Fruit fly (Drosophila melanogaster): ENCODE results near the gene ctrip.

ctrip gene

dm6 chr3R:4804828-4805707 lies 6.8 kb downstream of the ctrip start (continued):
- TF ChIP-seq Six4 (GFP tag; optimal IDR thresholded peaks at IDR 0.05) (no peak), jumu (GFP tag; optimal IDR thresholded peaks at IDR 0.05) (no peak), Hr39 (optimal IDR thresholded peaks at IDR 0.05) (no peak), ase (GFP tag; IDR thresholded peaks at IDR 0.05) (0 out of 3 replicates have a peak, but pooled peaks have one; percentile 32), Doc3 (GFP tag; IDR thresholded peaks at IDR 0.05; ENCODE audit: partially characterized antibody) (no peak), prd (optimal IDR thresholded peaks at IDR 0.05) (no peak), prd (GFP tag; IDR thresholded peaks at IDR 0.05) (peak; percentile 55), CG30403 (GFP tag; optimal IDR thresholded peaks at IDR 0.05) (peak; percentile 26), Lhr (GFP tag; optimal IDR thresholded peaks at IDR 0.05) (no peak), CG7372 (GFP tag; IDR thresholded peaks at IDR 0.05) (0 out of 2 replicates have a peak, but pooled peaks have one; percentile 40), vfl (GFP tag; optimal IDR thresholded peaks at IDR 0.05) (peak; percentile 9), Jarid2 (GFP tag; optimal IDR thresholded peaks at IDR 0.05) (peak; percentile 39), stwl (tag; optimal IDR thresholded peaks at IDR 0.05) (peak; percentile 4), CG9727 (GFP tag; optimal IDR thresholded peaks at IDR 0.05) (peak; percentile 69), Lim3 (GFP tag; IDR thresholded peaks at IDR 0.05) (no peak), CG12659 (GFP tag; optimal IDR thresholded peaks at IDR 0.05) (peak; percentile 71), CG8290 (GFP tag; optimal IDR thresholded peaks at IDR 0.05) (no peak), CG8290 (tag; optimal IDR thresholded peaks at IDR 0.05) (peak in 1 of 2 experiments; percentile 33), CG1603 (tag; optimal IDR thresholded peaks at IDR 0.05) (peak; percentile 40), tx (GFP tag; optimal IDR thresholded peaks at IDR 0.05) (no peak), Atf-2 (GFP tag; optimal IDR thresholded peaks at IDR 0.05) (no peak), scrt (GFP tag; optimal IDR thresholded peaks at IDR 0.05) (peak; percentile 43), Atf3 (GFP tag; optimal IDR thresholded peaks at IDR 0.05) (peak; percentile 22), CG31441 (GFP tag; IDR thresholded peaks at IDR 0.05) (peak; percentile 85), CG13624 (GFP tag; optimal IDR thresholded peaks at IDR 0.05) (peak; percentile 22), dmrt99B (tag; optimal IDR thresholded peaks at IDR 0.05) (peak; percentile 80), fru (optimal IDR thresholded peaks at IDR 0.05) (no peak), CG10431 (GFP tag; optimal IDR thresholded peaks at IDR 0.05) (peak; percentile 43), E2f1 (GFP tag; IDR thresholded peaks at IDR 0.05) (peak; percentile 57), dati (GFP tag; IDR thresholded peaks at IDR 0.05) (no peak), CG4404 (GFP tag; IDR thresholded peaks at IDR 0.05) (no peak), MBD-R2 (GFP tag; IDR thresholded peaks at IDR 0.05) (no peak), CG42726 (GFP tag; IDR thresholded peaks at IDR 0.05; ENCODE audit: partially characterized antibody) (no peak), inv (GFP tag; IDR thresholded peaks at IDR 0.05; ENCODE audit: partially characterized antibody) (no peak), Xrp1 (GFP tag; IDR thresholded peaks at IDR 0.05) (peak; percentile 75; the same call in 1 of the 2 replicates), dimm (GFP tag; IDR thresholded peaks at IDR 0.05) (no peak), CG17829 (tag; optimal IDR thresholded peaks at IDR 0.05) (peak; percentile 78), CG12104 (GFP tag; optimal IDR thresholded peaks at IDR 0.05) (peak; percentile 58), CG13775 (GFP tag; optimal IDR thresholded peaks at IDR 0.05) (peak; percentile 32), CG7745 (tag; optimal IDR thresholded peaks at IDR 0.05) (no peak), CG7987 (GFP tag; optimal IDR thresholded peaks at IDR 0.05) (peak; percentile 28), pnt (GFP tag; optimal IDR thresholded peaks at IDR 0.05) (no peak), eyg (GFP tag; optimal IDR thresholded peaks at IDR 0.05) (peak; percentile 11), CG3995 (GFP tag; optimal IDR thresholded peaks at IDR 0.05) (no peak), CG11695 (GFP tag; IDR thresholded peaks at IDR 0.05) (peak; percentile 75), Deaf1 (tag; optimal IDR thresholded peaks at IDR 0.05) (peak; percentile 39), NFAT (GFP tag; IDR thresholded peaks at IDR 0.05) (no peak), CG30020 (tag; optimal IDR thresholded peaks at IDR 0.05) (peak; percentile 30), CG1602 (GFP tag; optimal IDR thresholded peaks at IDR 0.05) (peak; percentile 60), CG32532 (GFP tag; IDR thresholded peaks at IDR 0.05) (peak; percentile 24; the same call in 1 of the 2 replicates), CG34376 (GFP tag; optimal IDR thresholded peaks at IDR 0.05) (no peak)
